Worm (Caenorhabditis elegans): ENCODE data around the gene Y97E10AL.1.

DNA sequence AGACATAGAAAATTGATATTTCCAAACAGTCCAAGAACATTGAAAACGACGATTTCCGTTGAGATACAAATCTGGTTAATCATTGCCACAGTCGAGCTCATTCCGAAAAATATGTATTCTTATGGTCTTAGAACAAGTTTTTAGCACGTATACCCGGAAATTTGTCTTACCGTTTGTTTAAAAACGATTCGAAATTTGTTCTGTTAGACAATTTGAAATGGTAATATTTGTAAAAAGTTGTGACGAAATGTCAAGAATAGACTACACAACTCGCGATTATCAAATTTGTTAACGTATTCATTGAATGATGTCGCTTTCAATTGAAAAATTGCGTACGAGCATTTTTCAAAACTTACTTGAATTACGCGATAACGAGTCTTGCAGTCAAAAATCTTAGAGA, 48.8 kb upstream of the Y97E10AL.1 start, which contains the start of gene srsx-3:
- no peak for TF ChIP-seq skn-1 (tag; optimal IDR thresholded peaks at IDR 0.05)
- no peak for TF ChIP-seq pha-4 (GFP tag; IDR thresholded peaks at IDR 0.05)
- no peak for TF ChIP-seq pha-4 (tag; optimal IDR thresholded peaks at IDR 0.05)
- TF ChIP-seq spr-3 (GFP tag; optimal IDR thresholded peaks at IDR 0.05), result no peak

Measured in whole organism, L4 larva.